Worm (Caenorhabditis elegans): ENCODE results near the gene algn-14.

ce11 chrIV:3844584-3844983, 41.4 kb upstream of the algn-14 start:
- TF ChIP-seq fkh-10 (GFP tag; optimal IDR thresholded peaks at IDR 0.05) (no peak), nhr-77 (tag; optimal IDR thresholded peaks at IDR 0.05) (no peak), ceh-82 (tag; optimal IDR thresholded peaks at IDR 0.05) (no peak), egl-27 (tag; optimal IDR thresholded peaks at IDR 0.05) (no peak)

Data from whole organism, L3 larva.